Worm (Caenorhabditis elegans) whole organism, L4/young adult: ENCODE data around the gene Y32B12B.8.

Experiments used
- W03F9.2 ChIP-seq: fragments of 150-350 bp; optimal IDR thresholded peaks from 2 replicates; lab custom pipeline; 2014; ENCODE audit warnings: missing biosample characterization, missing genetic modification characterization
- dao-5 ChIP-seq: sonication (generic microtip); optimal IDR thresholded peaks from 2 replicates; lab custom pipeline; 2016; ENCODE audit warnings: missing genotype, missing genetic modification characterization, moderate library complexity, missing compliant biosample characterization
- him-1 ChIP-seq: sonication (generic microtip); optimal IDR thresholded peaks from 2 replicates; lab custom pipeline; 2016; ENCODE audit warnings: missing genotype, missing genetic modification reagents, missing genetic modification characterization, missing compliant biosample characterization

DNA sequence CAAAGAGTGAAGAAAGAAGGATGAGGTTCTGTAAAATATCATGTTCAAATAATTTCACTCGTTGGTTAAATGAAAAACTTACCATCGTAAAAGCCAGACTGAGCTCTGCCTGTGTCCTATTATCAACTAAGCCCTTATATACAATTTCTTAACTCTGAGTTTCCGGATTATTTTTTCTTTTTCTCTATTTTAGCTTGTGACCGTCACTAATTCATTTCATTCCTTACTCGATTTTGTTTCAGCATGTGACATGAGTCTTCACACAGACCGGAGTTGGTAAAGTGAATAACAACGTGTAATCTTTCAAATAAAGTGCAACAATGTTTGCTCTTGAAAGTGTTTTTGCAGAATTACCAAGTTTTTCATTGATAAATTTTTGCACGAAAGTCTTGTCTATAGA lies 1.3 kb upstream of the Y32B12B.8 start, which contains the start of gene cpr-2:
- TF ChIP-seq dao-5 (tag; lab: Kevin White, UChicago) (no peak), him-1 (tag; lab: Kevin White, UChicago) (no peak), W03F9.2 (tag; lab: Kevin White, UChicago) (no peak)
